Fruit fly (Drosophila melanogaster) whole organism, embryonic: ENCODE measurements around the gene BomT3.

Experiments used
- Ada2b ChIP-seq: fragments of 200-800 bp; sonication (Bioruptor generic); IDR thresholded peaks from 2 replicates; pipeline ENCODE4 v1.3.6; 2022; ENCODE audit warnings: missing biosample characterization, missing genetic modification characterization
- Adf1 ChIP-seq: fragments of 200-800 bp; sonication (Bioruptor generic); IDR thresholded peaks from 2 replicates; pipeline ENCODE4 v1.3.6; 2022; ENCODE audit warnings: missing biosample characterization, missing genetic modification characterization
- CG10147 ChIP-seq: fragments of 200-800 bp; sonication (Bioruptor generic); optimal IDR thresholded peaks from 2 replicates; lab custom pipeline; 2019; ENCODE audit warnings: missing biosample characterization, mild to moderate bottlenecking, missing genetic modification characterization, moderate library complexity
- CG10565 ChIP-seq: fragments of 200-800 bp; sonication (Bioruptor generic); optimal IDR thresholded peaks from 3 replicates; lab custom pipeline; 2016; ENCODE audit warnings: missing biosample characterization, mild to moderate bottlenecking, missing genetic modification characterization
- CG11247 ChIP-seq: fragments of 200-800 bp; sonication (Bioruptor generic); IDR thresholded peaks from 2 replicates; pipeline ENCODE4 v1.3.6; 2022; ENCODE audit warnings: missing biosample characterization, missing genetic modification characterization
- CG11695 ChIP-seq: fragments of 200-800 bp; sonication (Bioruptor generic); IDR thresholded peaks from 3 replicates; pipeline ENCODE4 v1.3.6; 2022; ENCODE audit warnings: missing biosample characterization, missing genetic modification characterization
- CG13775 ChIP-seq: fragments of 200-800 bp; sonication (Bioruptor generic); optimal IDR thresholded peaks from 3 replicates; lab custom pipeline; 2017; ENCODE audit warnings: missing biosample characterization, mild to moderate bottlenecking, missing genetic modification characterization
- CG14965 ChIP-seq: fragments of 200-800 bp; sonication (Bioruptor generic); optimal IDR thresholded peaks from 2 replicates; lab custom pipeline; 2016; ENCODE audit warnings: missing biosample characterization, missing genetic modification characterization, borderline replicate concordance
- CG15479 ChIP-seq: fragments of 200-800 bp; sonication (Bioruptor generic); optimal IDR thresholded peaks from 3 replicates; lab custom pipeline; 2019; ENCODE audit warnings: missing biosample characterization, mild to moderate bottlenecking, missing genetic modification characterization, moderate library complexity
- CG1792 ChIP-seq: fragments of 200-800 bp; sonication (Bioruptor generic); optimal IDR thresholded peaks from 2 replicates; lab custom pipeline; 2016; ENCODE audit warnings: missing biosample characterization, missing genetic modification characterization
- CG2129 ChIP-seq: fragments of 200-800 bp; sonication (Bioruptor generic); IDR thresholded peaks from 2 replicates; pipeline ENCODE4 v1.3.6; 2022; ENCODE audit warnings: missing biosample characterization, missing genetic modification characterization; ENCODE audit not compliant: partially characterized antibody
- CG2199 ChIP-seq: fragments of 200-800 bp; sonication (Bioruptor generic); IDR thresholded peaks from 3 replicates; pipeline ENCODE4 v1.3.6; 2022; ENCODE audit warnings: missing biosample characterization, missing genetic modification characterization
- CG32532 ChIP-seq: fragments of 200-800 bp; sonication (Bioruptor generic); IDR thresholded peaks from 2 replicates; pipeline ENCODE4 v1.3.6; 2022; ENCODE audit warnings: missing biosample characterization, missing genetic modification characterization
- CG34224 ChIP-seq: fragments of 200-800 bp; sonication (Bioruptor generic); IDR thresholded peaks from 3 replicates; pipeline ENCODE4 v1.3.6; 2022; ENCODE audit warnings: missing biosample characterization, missing genetic modification characterization; ENCODE audit not compliant: partially characterized antibody
- CG3726 ChIP-seq: fragments of 200-800 bp; sonication (Bioruptor generic); IDR thresholded peaks from 3 replicates; pipeline ENCODE4, ENCODE4 v1.3.6; 2022; ENCODE audit warnings: missing biosample characterization, missing genetic modification characterization
- CG4328 ChIP-seq: fragments of 200-800 bp; sonication (Bioruptor generic); optimal IDR thresholded peaks from 3 replicates; lab custom pipeline; 2017; ENCODE audit warnings: missing biosample characterization, missing genetic modification reagents, missing genetic modification characterization
- CG4424 ChIP-seq: fragments of 200-800 bp; sonication (Bioruptor generic); optimal IDR thresholded peaks from 3 replicates; lab custom pipeline; 2016; ENCODE audit warnings: missing biosample characterization, missing genetic modification characterization
- CG6813 ChIP-seq: fragments of 200-800 bp; sonication (Bioruptor generic); optimal IDR thresholded peaks from 2 replicates; lab custom pipeline; 2017; ENCODE audit warnings: missing biosample characterization, missing genetic modification characterization, mild to moderate bottlenecking, moderate library complexity, missing genetic modification reagents
- CG8478 ChIP-seq: fragments of >200 bp; optimal IDR thresholded peaks from 2 replicates; lab custom pipeline; 2018
- CHES-1-like ChIP-seq: fragments of 200-800 bp; sonication (Bioruptor generic); optimal IDR thresholded peaks from 2 replicates; lab custom pipeline; 2016; ENCODE audit warnings: missing biosample characterization, missing genetic modification characterization
- ERR ChIP-seq: fragments of 200-800 bp; sonication (Bioruptor generic); optimal IDR thresholded peaks from 2 replicates; lab custom pipeline; 2016; ENCODE audit warnings: missing biosample characterization, missing genetic modification characterization
- Fer2 ChIP-seq: fragments of 200-800 bp; sonication (Bioruptor generic); optimal IDR thresholded peaks from 2 replicates; lab custom pipeline; 2018; ENCODE audit warnings: missing biosample characterization, mild to moderate bottlenecking, missing genetic modification characterization, moderate library complexity
- HLH54F ChIP-seq: fragments of 200-800 bp; sonication (Bioruptor generic); optimal IDR thresholded peaks from 3 replicates; lab custom pipeline; 2016; ENCODE audit warnings: missing biosample characterization, missing genetic modification characterization
- HLHmδ ChIP-seq: fragments of 200-800 bp; sonication (Bioruptor generic); optimal IDR thresholded peaks from 2 replicates; lab custom pipeline; 2018; ENCODE audit warnings: missing biosample characterization, mild to moderate bottlenecking, missing genetic modification characterization, moderate library complexity
- Hand ChIP-seq: fragments of 200-800 bp; sonication (Bioruptor generic); optimal IDR thresholded peaks from 2 replicates; lab custom pipeline; 2017; ENCODE audit warnings: mild to moderate bottlenecking, missing biosample characterization, missing genetic modification reagents, missing genetic modification characterization
- Kr ChIP-seq: fragments of 200-800 bp; sonication (Bioruptor generic); optimal IDR thresholded peaks from 2 replicates; lab custom pipeline; 2017; ENCODE audit warnings: missing biosample characterization, mild to moderate bottlenecking, missing genetic modification characterization
- Lim3 ChIP-seq: fragments of 200-800 bp; sonication (Bioruptor generic); IDR thresholded peaks from 2 replicates; pipeline ENCODE4 v1.3.6; 2022; ENCODE audit warnings: missing biosample characterization, missing genetic modification characterization
- NC2α ChIP-seq: fragments of 200-800 bp; sonication (Bioruptor generic); optimal IDR thresholded peaks from 2 replicates; lab custom pipeline; 2016; ENCODE audit warnings: missing biosample characterization, missing genetic modification characterization
- Neu2 ChIP-seq: fragments of 200-800 bp; sonication (Bioruptor generic); optimal IDR thresholded peaks from 3 replicates; lab custom pipeline; 2016; ENCODE audit warnings: missing biosample characterization, missing genetic modification characterization, borderline replicate concordance
- Taf1 ChIP-seq: fragments of 200-800 bp; sonication (Bioruptor generic); IDR thresholded peaks from 2 replicates; pipeline ENCODE4 v1.3.6; 2022; ENCODE audit warnings: missing biosample characterization, missing genetic modification characterization
- amos ChIP-seq: fragments of 200-800 bp; sonication (Bioruptor generic); IDR thresholded peaks from 2 replicates; pipeline ENCODE4 v1.3.6; 2022; ENCODE audit warnings: missing biosample characterization, missing genetic modification characterization; ENCODE audit not compliant: partially characterized antibody
- ase ChIP-seq: fragments of 200-800 bp; sonication (Bioruptor generic); IDR thresholded peaks from 3 replicates; pipeline ENCODE4 v1.3.6; 2022; ENCODE audit warnings: missing biosample characterization, missing genetic modification characterization
- chif ChIP-seq, 2 experiments: fragments of 200-800 bp; sonication (Bioruptor generic); optimal IDR thresholded peaks; 3 replicates each; lab custom pipeline; 2016; ENCODE audit warnings: missing biosample characterization in 2 of 2, missing genetic modification characterization in 2 of 2
- crc ChIP-seq: fragments of 200-800 bp; sonication (Bioruptor generic); optimal IDR thresholded peaks from 2 replicates; lab custom pipeline; 2016; ENCODE audit warnings: missing biosample characterization, missing genetic modification characterization
- dan ChIP-seq: fragments of 200-800 bp; sonication (Bioruptor generic); IDR thresholded peaks from 2 replicates; pipeline ENCODE4 v1.3.6; 2022; ENCODE audit warnings: missing biosample characterization, missing genetic modification characterization
- exex ChIP-seq: fragments of 200-800 bp; sonication (Bioruptor generic); optimal IDR thresholded peaks from 4 replicates; lab custom pipeline; 2018; ENCODE audit warnings: missing biosample characterization, mild to moderate bottlenecking, missing genetic modification characterization, moderate library complexity
- eyg ChIP-seq: fragments of 200-800 bp; sonication (Bioruptor generic); optimal IDR thresholded peaks from 3 replicates; lab custom pipeline; 2016; ENCODE audit warnings: missing biosample characterization, missing genetic modification characterization
- gce ChIP-seq: fragments of 200-800 bp; sonication (Bioruptor generic); IDR thresholded peaks from 3 replicates; pipeline ENCODE4 v1.3.6; 2022; ENCODE audit warnings: missing biosample characterization, missing genetic modification characterization
- gem ChIP-seq: fragments of 200-800 bp; sonication (Bioruptor generic); optimal IDR thresholded peaks from 2 replicates; lab custom pipeline; 2019; ENCODE audit warnings: missing biosample characterization, mild to moderate bottlenecking, missing genetic modification characterization, moderate library complexity
- grn ChIP-seq: fragments of 200-800 bp; sonication (Bioruptor generic); optimal IDR thresholded peaks from 3 replicates; lab custom pipeline; 2017; ENCODE audit warnings: missing biosample characterization, missing genetic modification characterization
- gt ChIP-seq: fragments of 200-800 bp; sonication (Bioruptor generic); IDR thresholded peaks from 2 replicates; pipeline ENCODE4 v1.3.6; 2022; ENCODE audit warnings: missing biosample characterization, missing genetic modification characterization
- ham ChIP-seq: fragments of 200-800 bp; sonication (Bioruptor generic); IDR thresholded peaks from 2 replicates; pipeline ENCODE4 v1.3.6; 2022; ENCODE audit warnings: missing biosample characterization, missing genetic modification characterization
- mam ChIP-seq: fragments of 200-800 bp; sonication (Bioruptor generic); optimal IDR thresholded peaks from 3 replicates; lab custom pipeline; 2016; ENCODE audit warnings: missing biosample characterization, missing genetic modification characterization
- nau ChIP-seq: fragments of 200-800 bp; sonication (Bioruptor generic); optimal IDR thresholded peaks from 3 replicates; lab custom pipeline; 2017; ENCODE audit warnings: missing biosample characterization, mild to moderate bottlenecking, missing genetic modification characterization, missing genetic modification reagents
- ro ChIP-seq: fragments of 200-800 bp; sonication (Bioruptor generic); IDR thresholded peaks from 2 replicates; pipeline ENCODE4 v1.3.6; 2022; ENCODE audit warnings: missing biosample characterization, missing genetic modification characterization
- seq ChIP-seq: fragments of 200-800 bp; sonication (Bioruptor generic); IDR thresholded peaks from 2 replicates; pipeline ENCODE4 v1.3.6; 2022; ENCODE audit warnings: missing biosample characterization, missing genetic modification characterization
- sima ChIP-seq: fragments of 200-800 bp; sonication (Bioruptor generic); optimal IDR thresholded peaks from 2 replicates; lab custom pipeline; 2016; ENCODE audit warnings: missing biosample characterization, missing genetic modification characterization
- so ChIP-seq: fragments of 200-800 bp; sonication (Bioruptor generic); IDR thresholded peaks from 3 replicates; pipeline ENCODE4 v1.3.6; 2022; ENCODE audit warnings: missing biosample characterization, missing genetic modification characterization
- tin ChIP-seq: fragments of 200-800 bp; sonication (Bioruptor generic); optimal IDR thresholded peaks from 3 replicates; lab custom pipeline; 2016; ENCODE audit warnings: missing biosample characterization, missing genetic modification characterization
- unpg ChIP-seq: fragments of 200-800 bp; sonication (Bioruptor generic); optimal IDR thresholded peaks from 3 replicates; lab custom pipeline; 2018; ENCODE audit warnings: missing biosample characterization, mild to moderate bottlenecking, missing genetic modification characterization, moderate library complexity
- wor ChIP-seq: fragments of 200-800 bp; sonication (Bioruptor generic); IDR thresholded peaks from 2 replicates; pipeline ENCODE4 v1.3.6; 2022; ENCODE audit warnings: missing biosample characterization, missing genetic modification characterization
- zfh2 ChIP-seq: fragments of 200-800 bp; sonication (Bioruptor generic); optimal IDR thresholded peaks from 2 replicates; lab custom pipeline; 2016; ENCODE audit warnings: missing biosample characterization, missing genetic modification characterization

Gene BomT3

dm6 chr3R:22121220-22121619 is 35.0 kb upstream of the BomT3 start (continued):
- no peak for TF ChIP-seq CG34224 (GFP tag; lab: Robert Waterston, UW)
- no peak for TF ChIP-seq HLH54F (GFP tag; lab: Kevin White, UChicago)
- peak; percentile 41 for TF ChIP-seq CG4424
- no peak for TF ChIP-seq Kr (GFP tag; lab: Kevin White, UChicago)
- no peak for TF ChIP-seq CG10565
- TF ChIP-seq gt (GFP tag; lab: Robert Waterston, UW), result no peak
- no peak for TF ChIP-seq grn (GFP tag; lab: Kevin White, UChicago)
- no peak; the same call in 1 of the 3 replicates for TF ChIP-seq ase (GFP tag; lab: Robert Waterston, UW)
- TF ChIP-seq CG2129 (GFP tag; lab: Robert Waterston, UW), result no peak
- no peak for TF ChIP-seq crc (GFP tag; lab: Kevin White, UChicago)
- TF ChIP-seq Adf1 (GFP tag; lab: Robert Waterston, UW), result no peak
- TF ChIP-seq gem, result peak; percentile 77
- TF ChIP-seq CG32532 (GFP tag; lab: Robert Waterston, UW), result peak; percentile 92
- TF ChIP-seq ham (GFP tag; lab: Robert Waterston, UW), result no peak
- TF ChIP-seq Taf1 (GFP tag; lab: Robert Waterston, UW), result peak; percentile 62
- no peak for TF ChIP-seq wor (GFP tag; lab: Robert Waterston, UW)
- no peak for TF ChIP-seq CG14965 (GFP tag; lab: Kevin White, UChicago)
- TF ChIP-seq CG11247 (GFP tag; lab: Robert Waterston, UW), result peak; percentile 67
- TF ChIP-seq CG1792, result no peak
- no peak for TF ChIP-seq Hand
- TF ChIP-seq CG6813 (GFP tag; lab: Kevin White, UChicago), result peak; percentile 46
- no peak for TF ChIP-seq gce (GFP tag; lab: Robert Waterston, UW)
- peak; percentile 59 for TF ChIP-seq CG10147 (GFP tag; lab: Kevin White, UChicago)
- TF ChIP-seq Ada2b (GFP tag; lab: Robert Waterston, UW), result peak; percentile 70
- TF ChIP-seq HLHmδ (GFP tag; lab: Kevin White, UChicago), result no peak
- TF ChIP-seq Lim3 (GFP tag; lab: Robert Waterston, UW), result no peak
- TF ChIP-seq exex, result peak; percentile 6
- TF ChIP-seq CG13775 (GFP tag; lab: Kevin White, UChicago), result no peak
- peak; percentile 78 for TF ChIP-seq unpg (GFP tag; lab: Kevin White, UChicago)
- TF ChIP-seq so (GFP tag; lab: Robert Waterston, UW), result 0 out of 3 replicates have a peak, but pooled peaks have one; percentile 34
- peak; percentile 88 for TF ChIP-seq CG11695 (GFP tag; lab: Robert Waterston, UW)
- TF ChIP-seq tin (GFP tag; lab: Kevin White, UChicago), result no peak
- no peak for TF ChIP-seq CG2199
- TF ChIP-seq ro, result no peak
- TF ChIP-seq ERR (GFP tag; lab: Kevin White, UChicago), result no peak
- TF ChIP-seq Neu2 (GFP tag; lab: Kevin White, UChicago), result no peak
- TF ChIP-seq CHES-1-like (GFP tag; lab: Kevin White, UChicago), result no peak
- peak; percentile 56 for TF ChIP-seq Fer2 (tag; lab: Kevin White, UChicago)
- TF ChIP-seq amos (GFP tag; lab: Robert Waterston, UW), result no peak
- peak; percentile 49 for TF ChIP-seq mam (GFP tag; lab: Kevin White, UChicago)
- TF ChIP-seq nau (GFP tag; lab: Kevin White, UChicago), result peak; percentile 29
- TF ChIP-seq CG4328 (GFP tag; lab: Kevin White, UChicago), result no peak
- TF ChIP-seq seq, result peak; percentile 24; the same call in 1 of the 2 replicates
- peak; percentile 26 for TF ChIP-seq zfh2 (GFP tag; lab: Kevin White, UChicago)
- TF ChIP-seq NC2α (GFP tag; lab: Kevin White, UChicago), result no peak
- TF ChIP-seq CG3726, result no peak
- no peak for TF ChIP-seq CG15479 (GFP tag; lab: Kevin White, UChicago)
- TF ChIP-seq dan (GFP tag; lab: Robert Waterston, UW), result no peak
- TF ChIP-seq chif (GFP tag; optimal IDR thresholded peaks at IDR 0.05; lab: Kevin White, UChicago), result no peak
- peak; percentile 32 for TF ChIP-seq eyg (GFP tag; lab: Kevin White, UChicago)
- no peak for TF ChIP-seq sima (GFP tag; lab: Kevin White, UChicago)
- no peak for TF ChIP-seq CG8478 (lab: Kevin White, UChicago)
